Worm (Caenorhabditis elegans) whole organism, mixed stage, embryonic: ENCODE data around the gene rpt-6.

Source experiments
- M03D4.4 ChIP-seq: sonication (generic microtip); optimal IDR thresholded peaks from 2 replicates; lab custom pipeline; 2017; ENCODE audit warnings: mild to moderate bottlenecking, missing genetic modification characterization, missing compliant biosample characterization
- bed-3 ChIP-seq: fragments of 200-800 bp; sonication (Bioruptor generic); optimal IDR thresholded peaks from 3 replicates; lab custom pipeline; 2018; ENCODE audit warnings: mild to moderate bottlenecking, missing genetic modification characterization, moderate library complexity, missing compliant biosample characterization
- blmp-1 ChIP-seq: fragments of 150-350 bp; optimal IDR thresholded peaks from 2 replicates; lab custom pipeline; 2014; ENCODE audit warnings: missing biosample characterization, missing genetic modification characterization
- ceh-39 ChIP-seq: fragments of 150-350 bp; optimal IDR thresholded peaks from 2 replicates; lab custom pipeline; 2014; ENCODE audit warnings: missing biosample characterization, missing genetic modification characterization
- ceh-43 ChIP-seq: fragments of 200-800 bp; sonication (Bioruptor generic); optimal IDR thresholded peaks from 2 replicates; lab custom pipeline; 2018; ENCODE audit warnings: mild to moderate bottlenecking, missing genetic modification characterization, moderate library complexity, missing compliant biosample characterization
- ceh-83 ChIP-seq: fragments of 200-800 bp; sonication (Bioruptor generic); optimal IDR thresholded peaks from 2 replicates; lab custom pipeline; 2018; ENCODE audit warnings: mild to moderate bottlenecking, missing genetic modification characterization, missing compliant biosample characterization
- ces-1 ChIP-seq: fragments of 150-350 bp; optimal IDR thresholded peaks from 2 replicates; lab custom pipeline; 2014; ENCODE audit warnings: missing biosample characterization, missing genetic modification reagents, missing genetic modification characterization
- cnd-1 ChIP-seq: fragments of 200-800 bp; sonication (Bioruptor generic); optimal IDR thresholded peaks from 2 replicates; lab custom pipeline; 2018; ENCODE audit warnings: mild to moderate bottlenecking, missing genetic modification characterization, missing compliant biosample characterization
- drap-1 ChIP-seq: fragments of 200-800 bp; sonication (Bioruptor generic); optimal IDR thresholded peaks from 3 replicates; lab custom pipeline; 2018; ENCODE audit warnings: mild to moderate bottlenecking, missing genetic modification characterization, missing compliant biosample characterization
- elt-1 ChIP-seq: sonication (generic microtip); optimal IDR thresholded peaks from 2 replicates; lab custom pipeline; 2017; ENCODE audit warnings: missing genetic modification characterization, mild to moderate bottlenecking, missing compliant biosample characterization, antibody characterized with exemption, moderate library complexity, borderline replicate concordance; ENCODE audit not compliant: insufficient read depth
- flh-1 ChIP-seq: fragments of 200-800 bp; sonication (Bioruptor generic); optimal IDR thresholded peaks from 2 replicates; lab custom pipeline; 2018; ENCODE audit warnings: mild to moderate bottlenecking, missing genetic modification characterization, moderate library complexity, missing compliant biosample characterization
- ham-2 ChIP-seq: fragments of 200-800 bp; sonication (Bioruptor generic); optimal IDR thresholded peaks from 2 replicates; lab custom pipeline; 2018; ENCODE audit warnings: mild to moderate bottlenecking, missing genetic modification characterization, missing compliant biosample characterization
- hlh-1 ChIP-seq: fragments of 150-350 bp; optimal IDR thresholded peaks from 2 replicates; lab custom pipeline; 2014; ENCODE audit warnings: missing biosample characterization, missing genetic modification reagents, missing genetic modification characterization
- lin-13 ChIP-seq: fragments of 150-350 bp; optimal IDR thresholded peaks from 2 replicates; lab custom pipeline; 2014; ENCODE audit warnings: missing biosample characterization, missing genetic modification characterization
- lsy-2 ChIP-seq: fragments of 150-350 bp; optimal IDR thresholded peaks from 2 replicates; lab custom pipeline; 2014; ENCODE audit warnings: missing biosample characterization, missing genetic modification characterization
- mep-1 ChIP-seq: fragments of 150-350 bp; optimal IDR thresholded peaks from 2 replicates; lab custom pipeline; 2017; ENCODE audit warnings: missing biosample characterization, missing genetic modification reagents, missing genetic modification characterization, inconsistent platforms
- mls-2 ChIP-seq: sonication (generic microtip); optimal IDR thresholded peaks from 2 replicates; lab custom pipeline; 2016; ENCODE audit warnings: mild to moderate bottlenecking, missing genetic modification characterization, moderate library complexity, missing compliant biosample characterization
- nhr-12 ChIP-seq: fragments of 150-350 bp; optimal IDR thresholded peaks from 2 replicates; lab custom pipeline; 2014; ENCODE audit warnings: missing biosample characterization, missing genetic modification characterization
- nhr-2 ChIP-seq: fragments of 150-350 bp; optimal IDR thresholded peaks from 2 replicates; lab custom pipeline; 2014; ENCODE audit warnings: missing biosample characterization, missing genetic modification characterization
- nhr-28 ChIP-seq: fragments of 150-350 bp; optimal IDR thresholded peaks from 2 replicates; lab custom pipeline; 2014; ENCODE audit warnings: missing biosample characterization, missing genetic modification characterization
- nhr-76 ChIP-seq: sonication (generic microtip); optimal IDR thresholded peaks from 2 replicates; lab custom pipeline; 2017; ENCODE audit warnings: missing biosample characterization, missing genetic modification characterization
- pha-4 ChIP-seq: fragments of 150-350 bp; optimal IDR thresholded peaks from 2 replicates; lab custom pipeline; 2018; ENCODE audit warnings: missing biosample characterization, missing genetic modification reagents, missing genetic modification characterization
- sem-2 ChIP-seq: fragments of 200-800 bp; sonication (Bioruptor generic); optimal IDR thresholded peaks from 2 replicates; lab custom pipeline; 2018; ENCODE audit warnings: mild to moderate bottlenecking, missing genetic modification characterization, missing compliant biosample characterization
- snpc-4 ChIP-seq: fragments of 150-350 bp; optimal IDR thresholded peaks from 2 replicates; lab custom pipeline; 2014; ENCODE audit warnings: missing biosample characterization, missing genetic modification characterization
- sptf-1 ChIP-seq: sonication (generic microtip); optimal IDR thresholded peaks from 2 replicates; lab custom pipeline; 2017; ENCODE audit warnings: mild to moderate bottlenecking, missing genetic modification characterization, moderate library complexity, missing compliant biosample characterization
- tbx-8 ChIP-seq: fragments of 200-800 bp; sonication (Bioruptor generic); optimal IDR thresholded peaks from 2 replicates; lab custom pipeline; 2018; ENCODE audit warnings: mild to moderate bottlenecking, missing genetic modification characterization, moderate library complexity, missing compliant biosample characterization
- unc-120 ChIP-seq: sonication (generic microtip); optimal IDR thresholded peaks from 2 replicates; lab custom pipeline; 2017; ENCODE audit warnings: missing genetic modification characterization, missing compliant biosample characterization; ENCODE audit not compliant: poor library complexity, severe bottlenecking
- unc-39 ChIP-seq: fragments of 150-350 bp; optimal IDR thresholded peaks from 2 replicates; lab custom pipeline; 2014; ENCODE audit warnings: missing biosample characterization, missing genetic modification characterization
- unc-62 ChIP-seq: fragments of 150-350 bp; optimal IDR thresholded peaks from 2 replicates; lab custom pipeline; 2014; ENCODE audit warnings: missing biosample characterization, missing genetic modification reagents, missing genetic modification characterization
- zip-8 ChIP-seq: fragments of 150-350 bp; optimal IDR thresholded peaks from 2 replicates; lab custom pipeline; 2014; ENCODE audit warnings: missing biosample characterization, missing genetic modification characterization
- ztf-11 ChIP-seq: fragments of 150-350 bp; optimal IDR thresholded peaks from 2 replicates; lab custom pipeline; 2014; ENCODE audit warnings: missing biosample characterization, missing genetic modification characterization

The rpt-6 gene

ce11 chrIII:12370011-12370506 is at the start of gene rpt-6:
Gene rpt-6 (plus strand): TSS chrIII:12370456.
- TF ChIP-seq lin-13 (tag; lab: Kevin White, UChicago) = peak; percentile 60
- TF ChIP-seq ces-1 (GFP tag; lab: Kevin White, UChicago) = peak; percentile 40
- TF ChIP-seq lsy-2 (tag; lab: Kevin White, UChicago) = peak; percentile 44
- TF ChIP-seq pha-4 (tag; lab: Kevin White, UChicago) = peak; percentile 30
- TF ChIP-seq nhr-2 (tag; lab: Kevin White, UChicago) = peak; percentile 3
- TF ChIP-seq hlh-1 (tag; lab: Kevin White, UChicago) = peak; percentile 94
- peak; percentile 26 for TF ChIP-seq mep-1
- TF ChIP-seq sptf-1 = peak; percentile 4
- TF ChIP-seq flh-1 (GFP tag; lab: Kevin White, UChicago) = no peak
- no peak for TF ChIP-seq mls-2
- no peak for TF ChIP-seq blmp-1
- TF ChIP-seq, all 35 proteins: peak for 8

ce11 chrIII:12325284-12325683 is 45.0 kb upstream of the rpt-6 start:
- TF ChIP-seq nhr-2 (tag; lab: Kevin White, UChicago) (no peak), unc-39 (tag; lab: Kevin White, UChicago) (no peak), pha-4 (tag; lab: Kevin White, UChicago) (no peak), hlh-1 (tag; lab: Kevin White, UChicago) (no peak), ceh-43 (GFP tag; lab: Kevin White, UChicago) (no peak), ceh-83 (no peak), ztf-11 (tag; lab: Kevin White, UChicago) (no peak), M03D4.4 (no peak), bed-3 (GFP tag; lab: Kevin White, UChicago) (no peak), lin-13 (tag; lab: Kevin White, UChicago) (no peak), nhr-12 (tag; lab: Kevin White, UChicago) (no peak)

- TF ChIP-seq nhr-76 (tag; lab: Kevin White, UChicago) = no peak
- TF ChIP-seq hlh-1 (tag; lab: Kevin White, UChicago) = no peak
- no peak for TF ChIP-seq unc-39 (tag; lab: Kevin White, UChicago)
- TF ChIP-seq zip-8 (tag; lab: Kevin White, UChicago) = no peak
- no peak for TF ChIP-seq lin-13 (tag; lab: Kevin White, UChicago)
- TF ChIP-seq blmp-1 = no peak
- no peak for TF ChIP-seq pha-4 (tag; lab: Kevin White, UChicago)
- no peak for TF ChIP-seq nhr-2 (tag; lab: Kevin White, UChicago)
- no peak for TF ChIP-seq ham-2 (GFP tag; lab: Kevin White, UChicago)
- no peak for TF ChIP-seq unc-120 (tag; lab: Kevin White, UChicago)
- TF ChIP-seq sem-2 = no peak
- no peak for TF ChIP-seq lsy-2 (tag; lab: Kevin White, UChicago)
- TF ChIP-seq sptf-1 = no peak
- no peak for TF ChIP-seq mls-2
- no peak for TF ChIP-seq ceh-43 (GFP tag; lab: Kevin White, UChicago)
- TF ChIP-seq, all 35 proteins: peak for 0
Observed at ce11 chrIII:12327528-12327997, 42.7 kb upstream of the rpt-6 start, which contains the start of the genes zip-12 and Y75B8A.63. Gene zip-12 (plus strand): TSS chrIII:12327914. Gene Y75B8A.63 (plus strand): TSS chrIII:12327947.

ce11 chrIII:12331300-12331699 is 39.0 kb upstream of the rpt-6 start:
- no peak for TF ChIP-seq flh-1 (GFP tag; lab: Kevin White, UChicago)
- no peak for TF ChIP-seq ceh-39 (tag; lab: Kevin White, UChicago)
- no peak for TF ChIP-seq unc-120 (tag; lab: Kevin White, UChicago)
- no peak for TF ChIP-seq M03D4.4
- no peak for TF ChIP-seq snpc-4 (tag; lab: Kevin White, UChicago)

ce11 chrIII:12333445-12333844 is 36.8 kb upstream of the rpt-6 start, which contains the start of gene zip-1:
Gene zip-1 (plus strand): TSS chrIII:12333745.
- no peak for TF ChIP-seq unc-62 (GFP tag; lab: Kevin White, UChicago)
- TF ChIP-seq nhr-76 (tag; lab: Kevin White, UChicago) = no peak
- no peak for TF ChIP-seq hlh-1 (tag; lab: Kevin White, UChicago)
- no peak for TF ChIP-seq blmp-1
- TF ChIP-seq lin-13 (tag; lab: Kevin White, UChicago) = no peak

- TF ChIP-seq sptf-1 (no peak), snpc-4 (tag; lab: Kevin White, UChicago) (no peak), nhr-12 (tag; lab: Kevin White, UChicago) (no peak), blmp-1 (no peak), zip-8 (tag; lab: Kevin White, UChicago) (no peak), bed-3 (GFP tag; lab: Kevin White, UChicago) (no peak), hlh-1 (tag; lab: Kevin White, UChicago) (no peak), unc-62 (GFP tag; lab: Kevin White, UChicago) (no peak), tbx-8 (GFP tag; lab: Kevin White, UChicago) (no peak), pha-4 (tag; lab: Kevin White, UChicago) (no peak), ceh-43 (GFP tag; lab: Kevin White, UChicago) (no peak), ham-2 (GFP tag; lab: Kevin White, UChicago) (no peak), drap-1 (GFP tag; lab: Kevin White, UChicago) (no peak), ztf-11 (tag; lab: Kevin White, UChicago) (no peak), unc-120 (tag; lab: Kevin White, UChicago) (no peak), nhr-28 (tag; lab: Kevin White, UChicago) (no peak), cnd-1 (tag; lab: Kevin White, UChicago) (no peak), mep-1 (no peak), elt-1 (tag; lab: Kevin White, UChicago) (no peak), ceh-83 (no peak)
Observed at ce11 chrIII:12334268-12334667, 36.0 kb upstream of the rpt-6 start.
